Worm (Caenorhabditis elegans): ENCODE results near the gene C06H5.12.
A peak's percentile ranks its signal among the peaks of the same experiment; 100 is the strongest.

Gene C06H5.12

ce11 chrV:17928128-17928527 is 33.5 kb downstream of the C06H5.12 start:
- TF ChIP-seq zfh-2 (GFP tag; conservative IDR thresholded peaks at IDR 0.05) (peak; percentile 91), ztf-28 (GFP tag; IDR thresholded peaks at IDR 0.05) (no peak), egrh-3 (GFP tag; IDR thresholded peaks at IDR 0.05) (peak; percentile 48; the same call in 1 of the 2 replicates)

DNA sequence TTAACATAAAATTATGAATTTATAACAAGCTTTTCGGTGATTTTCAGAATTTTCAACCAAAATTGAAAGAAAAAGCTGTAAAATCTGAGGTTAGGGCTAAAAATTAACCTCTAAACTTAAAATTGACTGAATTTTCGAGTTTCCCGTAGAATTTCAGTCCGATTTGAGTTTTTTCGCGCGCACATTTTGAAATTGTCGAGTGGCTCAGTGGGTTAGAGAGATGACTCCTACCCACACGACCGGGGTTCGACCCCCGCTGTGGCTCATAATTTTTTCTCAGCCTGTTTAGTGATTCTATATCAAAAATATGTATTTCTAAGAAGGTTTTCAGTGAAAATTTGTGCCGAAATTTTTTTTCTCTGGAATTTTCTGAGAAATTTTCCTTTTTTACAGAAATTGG is 37.2 kb downstream of the C06H5.12 start:
- TF ChIP-seq B0261.1 (tag; optimal IDR thresholded peaks at IDR 0.05) (peak; percentile 31), him-1 (tag; optimal IDR thresholded peaks at IDR 0.05) (peak; percentile 10), ceh-91 (GFP tag; IDR thresholded peaks at IDR 0.05) (no peak), rpc-1 (optimal IDR thresholded peaks at IDR 0.05) (peak; percentile 3), rpc-1 (tag; optimal IDR thresholded peaks at IDR 0.05) (peak; percentile 58), tbp1 (GFP tag; optimal IDR thresholded peaks at IDR 0.05) (peak; percentile 70), Y53F4B.3 (GFP tag; IDR thresholded peaks at IDR 0.05) (no peak), snpc-3.4 (tag; optimal IDR thresholded peaks at IDR 0.05) (no peak)

DNA sequence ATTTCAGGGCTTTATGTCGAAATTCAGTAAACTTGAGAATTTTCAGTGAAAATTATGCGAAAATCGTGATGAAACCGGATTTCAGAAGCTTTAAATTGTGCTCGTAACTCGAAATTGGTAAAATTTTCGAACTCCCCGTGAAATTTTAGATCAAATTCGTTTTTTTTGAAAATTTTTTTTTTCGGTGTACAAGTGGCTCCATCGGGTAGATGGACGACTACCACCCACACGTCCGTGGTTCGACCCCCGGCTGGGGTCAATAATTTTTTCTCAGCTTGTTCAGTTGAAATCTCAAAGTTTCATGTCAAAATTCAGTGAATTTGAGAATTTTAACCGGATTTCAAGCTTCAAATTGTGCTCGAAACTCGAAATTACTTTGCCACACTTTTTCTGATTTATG is 41.3 kb downstream of the C06H5.12 start:
- TF ChIP-seq ceh-27 (GFP tag; optimal IDR thresholded peaks at IDR 0.05) (no peak), ceh-58 (GFP tag; IDR thresholded peaks at IDR 0.05) (no peak), fkh-3 (tag; optimal IDR thresholded peaks at IDR 0.05) (no peak), C06A6.2 (GFP tag; conservative IDR thresholded peaks at IDR 0.05) (no peak), B0336.3 (GFP tag; IDR thresholded peaks at IDR 0.05) (peak; percentile 21; the same call in 1 of the 2 replicates), pbrm-1 (GFP tag; IDR thresholded peaks at IDR 0.05) (peak; percentile 17; the same call in 1 of the 2 replicates), pha-4 (tag; optimal IDR thresholded peaks at IDR 0.05) (no peak), nfya-1 (tag; optimal IDR thresholded peaks at IDR 0.05; ENCODE audit: borderline replicate concordance, insufficient read depth) (no peak), him-1 (tag; optimal IDR thresholded peaks at IDR 0.05) (peak; percentile 95), Y53G8AR.9 (GFP tag; conservative IDR thresholded peaks at IDR 0.05) (0 out of 2 replicates have a peak, but pooled peaks have one; percentile 24), unc-130 (GFP tag; optimal IDR thresholded peaks at IDR 0.05) (no peak), mcd-1 (GFP tag; IDR thresholded peaks at IDR 0.05) (peak; percentile 23; the same call in 1 of the 2 replicates), madf-3 (GFP tag; IDR thresholded peaks at IDR 0.05) (0 out of 2 replicates have a peak, but pooled peaks have one; percentile 37), dpff-1 (tag; optimal IDR thresholded peaks at IDR 0.05) (no peak), ekl-4 (GFP tag; IDR thresholded peaks at IDR 0.05) (0 out of 2 replicates have a peak, but pooled peaks have one; percentile 14), ama-1 (optimal IDR thresholded peaks at IDR 0.05) (no peak), ama-1 (GFP tag; optimal IDR thresholded peaks at IDR 0.05) (peak in 1 of 2 experiments; percentile 20), hmg-1.2 (GFP tag; IDR thresholded peaks at IDR 0.05) (0 out of 2 replicates have a peak, but pooled peaks have one; percentile 16), mel-28 (tag; optimal IDR thresholded peaks at IDR 0.05; ENCODE audit: borderline replicate concordance) (no peak), hsf-1 (GFP tag; IDR thresholded peaks at IDR 0.05) (no peak), attf-5 (GFP tag; optimal IDR thresholded peaks at IDR 0.05) (peak; percentile 3), F49E8.2 (tag; optimal IDR thresholded peaks at IDR 0.05; ENCODE audit: insufficient read depth) (peak; percentile 2), D2030.7 (GFP tag; IDR thresholded peaks at IDR 0.05) (no peak), rpc-1 (optimal IDR thresholded peaks at IDR 0.05) (no peak), rpc-1 (tag; optimal IDR thresholded peaks at IDR 0.05) (peak; percentile 39), hlh-12 (tag; optimal IDR thresholded peaks at IDR 0.05) (no peak)

- TF ChIP-seq tbp1 (GFP tag; optimal IDR thresholded peaks at IDR 0.05) (peak; percentile 53), rpc-1 (optimal IDR thresholded peaks at IDR 0.05) (no peak), rpc-1 (tag; optimal IDR thresholded peaks at IDR 0.05) (peak; percentile 56), mcd-1 (GFP tag; IDR thresholded peaks at IDR 0.05) (no peak), F22D6.2 (tag; optimal IDR thresholded peaks at IDR 0.05) (no peak), B0261.1 (tag; optimal IDR thresholded peaks at IDR 0.05) (peak; percentile 10)
Observed at ce11 chrV:17938978-17939377, 44.4 kb downstream of the C06H5.12 start.

Data from whole organism, young adult.